Fruit fly (Drosophila melanogaster): ENCODE measurements around the gene TwdlT.

- TF ChIP-seq cic (GFP tag; optimal IDR thresholded peaks at IDR 0.05) (no peak), kay (GFP tag; ENCODE audit: borderline replicate concordance) (no peak), toe (GFP tag; optimal IDR thresholded peaks at IDR 0.05) (no peak), tj (GFP tag; optimal IDR thresholded peaks at IDR 0.05) (no peak), CG7101 (tag; optimal IDR thresholded peaks at IDR 0.05) (no peak), CG33017 (tag; optimal IDR thresholded peaks at IDR 0.05) (no peak)
These were observed 38.5 kb downstream of the TwdlT start, which contains the start of gene Cpr97Ea for dm6 chr3R:27087549-27087948.

Data from whole organism, adult.